Worm (Caenorhabditis elegans) whole organism, L4 larva: ENCODE data around the gene ZK643.5.
A peak's percentile ranks its signal among the peaks of the same experiment; 100 is the strongest.

Source experiments
- F26F4.8 ChIP-seq: fragments of 200-800 bp; sonication (Bioruptor generic); conservative IDR thresholded peaks from 2 replicates; pipeline ENCODE4 v1.3.6; 2022; ENCODE audit warnings: missing genetic modification characterization, missing compliant biosample characterization
- F37D6.2 ChIP-seq: sonication (generic microtip); optimal IDR thresholded peaks from 2 replicates; lab custom pipeline; 2016; ENCODE audit warnings: mild to moderate bottlenecking, missing genetic modification characterization, missing compliant biosample characterization
- F49E8.2 ChIP-seq: sonication (generic microtip); optimal IDR thresholded peaks from 2 replicates; lab custom pipeline; 2016; ENCODE audit warnings: missing compliant biosample characterization, mild to moderate bottlenecking, missing genetic modification characterization, borderline replicate concordance
- T20F7.1 ChIP-seq: fragments of 200-800 bp; sonication (Bioruptor generic); optimal IDR thresholded peaks from 2 replicates; lab custom pipeline; 2018; ENCODE audit warnings: mild to moderate bottlenecking, missing genetic modification characterization, missing compliant biosample characterization
- T26A8.4 ChIP-seq: fragments of 200-800 bp; sonication (Bioruptor generic); IDR thresholded peaks from 2 replicates; pipeline ENCODE4 v1.3.6; 2022; ENCODE audit warnings: missing genetic modification characterization, missing compliant biosample characterization
- Y105C5A.15 ChIP-seq: fragments of 200-800 bp; sonication (Bioruptor generic); IDR thresholded peaks from 2 replicates; pipeline ENCODE4 v1.3.6; 2022; ENCODE audit warnings: missing genetic modification characterization, missing compliant biosample characterization
- Y75B8A.6 ChIP-seq: fragments of 200-800 bp; sonication (Bioruptor generic); IDR thresholded peaks from 2 replicates; pipeline ENCODE4 v1.3.6; 2022; ENCODE audit warnings: missing genetic modification reagents, missing genetic modification characterization, missing compliant biosample characterization
- ZK337.2 ChIP-seq: fragments of 200-800 bp; sonication (Bioruptor generic); IDR thresholded peaks from 2 replicates; pipeline ENCODE4 v1.3.6; 2022; ENCODE audit warnings: missing genetic modification reagents, missing genetic modification characterization, missing compliant biosample characterization
- ZK546.5 ChIP-seq, 2 experiments: sonication (generic microtip); optimal IDR thresholded peaks; 2 replicates each; lab custom pipeline; 2017; ENCODE audit warnings: missing biosample characterization in 2 of 2, missing genetic modification characterization in 2 of 2
- attf-4 ChIP-seq: sonication (generic microtip); optimal IDR thresholded peaks from 3 replicates; lab custom pipeline; 2017; ENCODE audit warnings: missing biosample characterization, missing genetic modification characterization
- ceh-20 ChIP-seq: fragments of 200-800 bp; sonication (Bioruptor generic); IDR thresholded peaks from 2 replicates; pipeline ENCODE4 v1.3.6; 2022; ENCODE audit warnings: missing genetic modification reagents, missing genetic modification characterization, missing compliant biosample characterization
- ceh-82 ChIP-seq: sonication (generic microtip); optimal IDR thresholded peaks from 2 replicates; lab custom pipeline; 2017; ENCODE audit warnings: missing biosample characterization, missing genetic modification characterization
- cey-2 ChIP-seq: sonication (generic microtip); optimal IDR thresholded peaks from 3 replicates; lab custom pipeline; 2017; ENCODE audit warnings: missing genetic modification characterization, mild to moderate bottlenecking, missing compliant biosample characterization, antibody characterized with exemption, borderline replicate concordance; ENCODE audit not compliant: insufficient read depth
- daf-16 ChIP-seq, 3 experiments: sonication (generic microtip); optimal IDR thresholded peaks; 2 replicates each; lab custom pipeline; 2016 to 2017; ENCODE audit warnings: missing genetic modification characterization in 3 of 3, missing genetic modification reagents in 3 of 3, mild to moderate bottlenecking in 2 of 3, missing compliant biosample characterization in 2 of 3, missing biosample characterization in 1 of 3, moderate library complexity in 1 of 3
- daf-8 ChIP-seq: fragments of 200-800 bp; sonication (Bioruptor generic); IDR thresholded peaks from 2 replicates; pipeline ENCODE4 v1.3.6; 2022; ENCODE audit warnings: missing genetic modification characterization, missing compliant biosample characterization
- dmd-6 ChIP-seq: fragments of 200-800 bp; sonication (Bioruptor generic); IDR thresholded peaks from 2 replicates; pipeline ENCODE4 v1.3.6; 2022; ENCODE audit warnings: missing genetic modification reagents, missing genetic modification characterization, missing compliant biosample characterization
- dmd-8 ChIP-seq: fragments of 200-800 bp; sonication (Bioruptor generic); IDR thresholded peaks from 2 replicates; pipeline ENCODE4 v1.3.6; 2022; ENCODE audit warnings: missing genetic modification characterization, missing compliant biosample characterization
- duxl-1 ChIP-seq: sonication (generic microtip); optimal IDR thresholded peaks from 2 replicates; lab custom pipeline; 2016; ENCODE audit warnings: mild to moderate bottlenecking, missing genetic modification characterization, moderate library complexity, missing compliant biosample characterization; ENCODE audit not compliant: poor library complexity
- dve-1 ChIP-seq: sonication (generic microtip); optimal IDR thresholded peaks from 2 replicates; lab custom pipeline; 2017; ENCODE audit warnings: antibody characterized with exemption, mild to moderate bottlenecking, missing genetic modification characterization, missing compliant biosample characterization; ENCODE audit not compliant: insufficient read depth
- egl-27 ChIP-seq: sonication (generic microtip); optimal IDR thresholded peaks from 3 replicates; lab custom pipeline; 2017; ENCODE audit warnings: missing biosample characterization, missing genetic modification reagents, missing genetic modification characterization
- gei-8 ChIP-seq: fragments of 200-800 bp; sonication (Bioruptor generic); optimal IDR thresholded peaks from 2 replicates; lab custom pipeline; 2018; ENCODE audit warnings: mild to moderate bottlenecking, missing genetic modification characterization, missing compliant biosample characterization
- hlh-30 ChIP-seq: sonication (generic microtip); optimal IDR thresholded peaks from 2 replicates; lab custom pipeline; 2017; ENCODE audit warnings: antibody characterized with exemption, mild to moderate bottlenecking, missing genetic modification characterization, missing compliant biosample characterization; ENCODE audit not compliant: insufficient read depth
- hmg-1.1 ChIP-seq: fragments of 200-800 bp; sonication (Bioruptor generic); IDR thresholded peaks from 2 replicates; pipeline ENCODE4 v1.3.6; 2022; ENCODE audit warnings: missing genetic modification reagents, missing genetic modification characterization, missing compliant biosample characterization
- jun-1 ChIP-seq: fragments of 150-350 bp; optimal IDR thresholded peaks from 2 replicates; lab custom pipeline; 2014; ENCODE audit warnings: missing biosample characterization, missing genetic modification reagents, missing genetic modification characterization
- lim-7 ChIP-seq: fragments of 200-800 bp; sonication (Bioruptor generic); IDR thresholded peaks from 2 replicates; pipeline ENCODE4 v1.3.6; 2022; ENCODE audit warnings: missing genetic modification characterization, missing compliant biosample characterization
- lin-1 ChIP-seq: fragments of 200-800 bp; sonication (Bioruptor generic); IDR thresholded peaks from 2 replicates; pipeline ENCODE4 v1.3.6; 2022; ENCODE audit warnings: missing genetic modification reagents, missing genetic modification characterization, missing compliant biosample characterization
- lin-13 ChIP-seq: fragments of 150-350 bp; optimal IDR thresholded peaks from 2 replicates; lab custom pipeline; 2014; ENCODE audit warnings: missing biosample characterization, missing genetic modification reagents, missing genetic modification characterization
- madf-5 ChIP-seq, 2 experiments: fragments of 200-800 bp; sonication (Bioruptor generic); IDR thresholded peaks; 2 replicates each; pipeline ENCODE4 v1.3.6; 2022; ENCODE audit warnings: missing compliant biosample characterization in 2 of 2, missing genetic modification characterization in 2 of 2
- mdl-1 ChIP-seq, 2 experiments: fragments of 150-350 bp in 1 of 2; sonication (generic microtip) in 1 of 2; optimal IDR thresholded peaks; 2 replicates each; lab custom pipeline; 2014 to 2017; ENCODE audit warnings: missing biosample characterization in 2 of 2, missing genetic modification characterization in 2 of 2
- mep-1 ChIP-seq: fragments of 150-350 bp; sonication (generic microtip); optimal IDR thresholded peaks from 3 replicates; lab custom pipeline; 2014; ENCODE audit warnings: missing biosample characterization, missing genetic modification characterization
- mes-2 ChIP-seq: sonication (generic microtip); optimal IDR thresholded peaks from 2 replicates; lab custom pipeline; 2016; ENCODE audit warnings: missing genotype, mild to moderate bottlenecking, missing genetic modification characterization, missing compliant biosample characterization; ENCODE audit not compliant: poor library complexity, severe bottlenecking
- mxl-2 ChIP-seq: fragments of 200-800 bp; sonication (Bioruptor generic); conservative IDR thresholded peaks from 2 replicates; pipeline ENCODE4 v1.3.6; 2022; ENCODE audit warnings: missing genetic modification reagents, missing genetic modification characterization, missing compliant biosample characterization
- mxl-3 ChIP-seq: fragments of 200-800 bp; sonication (Bioruptor generic); optimal IDR thresholded peaks from 2 replicates; lab custom pipeline; 2018; ENCODE audit warnings: mild to moderate bottlenecking, missing genetic modification characterization, missing compliant biosample characterization
- nhr-102 ChIP-seq: sonication (generic microtip); optimal IDR thresholded peaks from 2 replicates; lab custom pipeline; 2016; ENCODE audit warnings: mild to moderate bottlenecking, missing genetic modification characterization, moderate library complexity, missing compliant biosample characterization
- nhr-11 ChIP-seq: fragments of 150-350 bp; optimal IDR thresholded peaks from 2 replicates; lab custom pipeline; 2014; ENCODE audit warnings: missing biosample characterization, missing genetic modification characterization
- nhr-28 ChIP-seq: fragments of 150-350 bp; optimal IDR thresholded peaks from 2 replicates; lab custom pipeline; 2014; ENCODE audit warnings: missing biosample characterization, missing genetic modification characterization
- nhr-42 ChIP-seq: fragments of 200-800 bp; sonication (Bioruptor generic); IDR thresholded peaks from 2 replicates; pipeline ENCODE4 v1.3.6; 2022; ENCODE audit warnings: missing genetic modification characterization, missing compliant biosample characterization
- nhr-6 ChIP-seq: fragments of 150-350 bp; optimal IDR thresholded peaks from 2 replicates; lab custom pipeline; 2014; ENCODE audit warnings: missing biosample characterization, missing genetic modification characterization
- nhr-76 ChIP-seq: fragments of 150-350 bp; optimal IDR thresholded peaks from 2 replicates; lab custom pipeline; 2014; ENCODE audit warnings: missing biosample characterization, missing genetic modification characterization
- nhr-77 ChIP-seq: fragments of 150-350 bp; optimal IDR thresholded peaks from 2 replicates; lab custom pipeline; 2014; ENCODE audit warnings: missing biosample characterization, missing genetic modification characterization
- php-3 ChIP-seq: fragments of 200-800 bp; sonication (Bioruptor generic); IDR thresholded peaks from 2 replicates; pipeline ENCODE4 v1.3.6; 2022; ENCODE audit warnings: missing genetic modification reagents, missing genetic modification characterization, missing compliant biosample characterization
- pqm-1 ChIP-seq: sonication (generic microtip); optimal IDR thresholded peaks from 2 replicates; lab custom pipeline; 2017; ENCODE audit warnings: missing biosample characterization, missing genetic modification characterization
- spr-1 ChIP-seq: sonication (generic microtip); optimal IDR thresholded peaks from 2 replicates; lab custom pipeline; 2016; ENCODE audit warnings: mild to moderate bottlenecking, missing genetic modification characterization, missing compliant biosample characterization
- spr-3 ChIP-seq: fragments of 200-800 bp; sonication (Bioruptor generic); optimal IDR thresholded peaks from 2 replicates; lab custom pipeline; 2018; ENCODE audit warnings: mild to moderate bottlenecking, missing genetic modification characterization, missing compliant biosample characterization
- unc-130 ChIP-seq: sonication (generic microtip); optimal IDR thresholded peaks from 2 replicates; lab custom pipeline; 2016; ENCODE audit warnings: missing genetic modification reagents, missing genetic modification characterization, missing compliant biosample characterization
- unc-62 ChIP-seq, 3 experiments: fragments of 150-350 bp in 1 of 3; sonication (generic microtip); optimal IDR thresholded peaks in 2 of 3; peaks in 1 of 3; 1 replicate in 1 of 3; 2 replicates in 2 of 3; lab custom pipeline; 2014 to 2017; ENCODE audit warnings: missing biosample characterization in 3 of 3, missing genetic modification characterization in 3 of 3, missing genetic modification reagents in 3 of 3, missing genotype in 1 of 3
- zag-1 ChIP-seq: fragments of 150-350 bp; optimal IDR thresholded peaks from 2 replicates; lab custom pipeline; 2014; ENCODE audit warnings: missing biosample characterization, missing genetic modification characterization
- zfp-2 ChIP-seq: sonication (generic microtip); optimal IDR thresholded peaks from 2 replicates; lab custom pipeline; 2016; ENCODE audit warnings: mild to moderate bottlenecking, missing genetic modification characterization, missing compliant biosample characterization
- zfp-3 ChIP-seq: fragments of 200-800 bp; sonication (Bioruptor generic); conservative IDR thresholded peaks from 2 replicates; pipeline ENCODE4 v1.3.6; 2022; ENCODE audit warnings: missing genetic modification reagents, missing genetic modification characterization, missing compliant biosample characterization
- ztf-11 ChIP-seq: fragments of 150-350 bp; optimal IDR thresholded peaks from 2 replicates; lab custom pipeline; 2014; ENCODE audit warnings: missing biosample characterization, missing genetic modification characterization

Gene ZK643.5

DNA sequence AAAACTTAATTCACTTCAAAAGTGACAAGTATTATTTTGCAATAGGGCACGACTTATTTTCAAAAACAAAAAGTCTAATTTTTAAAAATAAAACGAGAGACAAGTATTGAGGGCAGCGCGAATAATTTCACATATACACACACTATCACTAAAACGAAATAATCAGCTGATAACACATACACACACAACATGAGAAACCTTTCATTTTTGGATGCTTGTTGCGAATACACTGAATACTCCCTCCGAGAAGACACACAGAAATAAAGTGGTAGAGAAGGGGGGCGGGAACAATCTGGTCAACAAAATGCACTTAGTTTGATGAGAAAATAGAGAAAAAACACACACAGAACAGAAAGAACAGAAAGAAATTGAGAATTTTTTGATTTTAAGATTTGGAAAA, 28.4 kb upstream of the ZK643.5 start:
- no peak for TF ChIP-seq nhr-76 (tag; lab: Kevin White, UChicago)
- TF ChIP-seq spr-3 (GFP tag; lab: Kevin White, UChicago): no peak
- TF ChIP-seq nhr-77 (tag; lab: Kevin White, UChicago): no peak
- no peak for TF ChIP-seq ceh-82
- no peak for TF ChIP-seq nhr-6 (tag; lab: Kevin White, UChicago)
- TF ChIP-seq F49E8.2: no peak
- no peak for TF ChIP-seq php-3 (GFP tag; lab: Robert Waterston, UW)
- no peak for TF ChIP-seq nhr-102 (tag; lab: Kevin White, UChicago)
- TF ChIP-seq daf-8: no peak
- no peak for TF ChIP-seq dmd-8
- no peak for TF ChIP-seq Y105C5A.15
- TF ChIP-seq lin-1 (GFP tag; lab: Robert Waterston, UW): peak; percentile 17; the same call in 1 of the 2 replicates
- no peak for TF ChIP-seq Y75B8A.6 (GFP tag; lab: Robert Waterston, UW)
- peak; percentile 10 for TF ChIP-seq hlh-30
- 0 out of 2 replicates have a peak, but pooled peaks have one; percentile 14 for TF ChIP-seq lim-7 (GFP tag; lab: Robert Waterston, UW)
- peak; percentile 20 for TF ChIP-seq T20F7.1 (GFP tag; lab: Kevin White, UChicago)
- no peak for TF ChIP-seq nhr-11 (tag; lab: Kevin White, UChicago)
- no peak for TF ChIP-seq zfp-2 (tag; lab: Kevin White, UChicago)
- TF ChIP-seq cey-2 (tag; lab: Kevin White, UChicago): no peak
- no peak for TF ChIP-seq zag-1
- TF ChIP-seq hmg-1.1 (GFP tag; lab: Robert Waterston, UW): no peak
- no peak for TF ChIP-seq nhr-42 (GFP tag; lab: Robert Waterston, UW)
- no peak for TF ChIP-seq T26A8.4 (GFP tag; lab: Robert Waterston, UW)
- TF ChIP-seq dmd-6: peak; percentile 16; the same call in 1 of the 2 replicates
- TF ChIP-seq mdl-1 (tag; optimal IDR thresholded peaks at IDR 0.05; lab: Kevin White, UChicago): no peak
- TF ChIP-seq madf-5 (GFP tag; IDR thresholded peaks at IDR 0.05; lab: Robert Waterston, UW): no peak
- TF ChIP-seq F37D6.2 (tag; lab: Kevin White, UChicago): no peak
- no peak for TF ChIP-seq egl-27 (tag; lab: Kevin White, UChicago)
- TF ChIP-seq pqm-1 (tag; lab: Kevin White, UChicago): peak; percentile 72
- no peak for TF ChIP-seq jun-1
- TF ChIP-seq gei-8 (GFP tag; lab: Kevin White, UChicago): no peak
- no peak for TF ChIP-seq ceh-20 (GFP tag; lab: Robert Waterston, UW)
- TF ChIP-seq nhr-28 (tag; lab: Kevin White, UChicago): peak; percentile 48
- TF ChIP-seq unc-130 (GFP tag; lab: Kevin White, UChicago): no peak
- TF ChIP-seq daf-16 (GFP tag; optimal IDR thresholded peaks at IDR 0.05; lab: Kevin White, UChicago): no peak
- TF ChIP-seq daf-16 (tag; optimal IDR thresholded peaks at IDR 0.05; lab: Kevin White, UChicago): peak; percentile 69
- no peak for TF ChIP-seq zfp-3 (GFP tag; lab: Robert Waterston, UW)
- no peak for TF ChIP-seq lin-13 (GFP tag; lab: Kevin White, UChicago)
- TF ChIP-seq attf-4 (tag; lab: Kevin White, UChicago): no peak
- TF ChIP-seq mep-1: no peak
- TF ChIP-seq ZK546.5 (tag; optimal IDR thresholded peaks at IDR 0.05; lab: Kevin White, UChicago): no peak
- TF ChIP-seq duxl-1: peak; percentile 9
- TF ChIP-seq dve-1: peak; percentile 4
- no peak for TF ChIP-seq F26F4.8 (GFP tag; lab: Robert Waterston, UW)
- TF ChIP-seq mxl-3 (GFP tag; lab: Kevin White, UChicago): no peak
- TF ChIP-seq mes-2 (tag; lab: Kevin White, UChicago): peak; percentile 30
- TF ChIP-seq ZK337.2 (GFP tag; lab: Robert Waterston, UW): no peak
- TF ChIP-seq spr-1 (tag; lab: Kevin White, UChicago): no peak
- no peak for TF ChIP-seq mxl-2
- TF ChIP-seq ztf-11: no peak
- no peak for TF ChIP-seq unc-62 (GFP tag; optimal IDR thresholded peaks at IDR 0.05 in 1 of 2; lab: Kevin White, UChicago)
- no peak for TF ChIP-seq unc-62 (tag; optimal IDR thresholded peaks at IDR 0.05; lab: Kevin White, UChicago)
